Worm (Caenorhabditis elegans) whole organism, early embryonic: Measurements from ENCODE around the gene B0524.6.

Experiments
- aly-1 ChIP-seq: sonication (generic microtip); optimal IDR thresholded peaks from 2 replicates; lab custom pipeline; 2016; ENCODE audit warnings: missing genetic modification characterization, missing compliant biosample characterization
- ama-1 ChIP-seq: fragments of 150-350 bp; optimal IDR thresholded peaks from 2 replicates; lab custom pipeline; 2014
- ceh-36 ChIP-seq: sonication (generic microtip); optimal IDR thresholded peaks from 2 replicates; lab custom pipeline; 2016; ENCODE audit warnings: missing genetic modification characterization, inconsistent platforms, missing compliant biosample characterization
- flt-1 ChIP-seq: fragments of 200-800 bp; sonication (Bioruptor generic); IDR thresholded peaks from 2 replicates; pipeline ENCODE4 v1.3.6; 2022; ENCODE audit warnings: missing genetic modification characterization, missing compliant biosample characterization
- hmbx-1 ChIP-seq: sonication (generic microtip); optimal IDR thresholded peaks from 2 replicates; lab custom pipeline; 2016; ENCODE audit warnings: mild to moderate bottlenecking, missing genetic modification characterization, missing compliant biosample characterization
- hnd-1 ChIP-seq: sonication (generic microtip); optimal IDR thresholded peaks from 2 replicates; lab custom pipeline; 2016; ENCODE audit warnings: missing genetic modification characterization, missing compliant biosample characterization
- sea-1 ChIP-seq: fragments of 200-800 bp; sonication (Bioruptor generic); conservative IDR thresholded peaks from 2 replicates; pipeline ENCODE4 v1.3.6; 2022; ENCODE audit warnings: missing genetic modification characterization, missing compliant biosample characterization
- tbx-11 ChIP-seq: fragments of 200-800 bp; sonication (Bioruptor generic); IDR thresholded peaks from 2 replicates; pipeline ENCODE4 v1.3.6; 2022; ENCODE audit warnings: missing genetic modification characterization, missing compliant biosample characterization
- tbx-37 ChIP-seq: fragments of 200-800 bp; sonication (Bioruptor generic); conservative IDR thresholded peaks from 2 replicates; pipeline ENCODE4 v1.3.6; 2022; ENCODE audit warnings: missing genetic modification reagents, missing genetic modification characterization, missing compliant biosample characterization

ce11 chrIII:1918311-1918932, 13.0 kb upstream of the B0524.6 start:
- TF ChIP-seq ceh-36 (tag; lab: Kevin White, UChicago): peak; percentile 29
- no peak for TF ChIP-seq flt-1 (GFP tag; lab: Robert Waterston, UW)
- no peak for TF ChIP-seq sea-1 (GFP tag; lab: Robert Waterston, UW)
- TF ChIP-seq aly-1 (tag; lab: Kevin White, UChicago): no peak
- TF ChIP-seq tbx-11 (GFP tag; lab: Robert Waterston, UW): no peak
- no peak for TF ChIP-seq hnd-1 (tag; lab: Kevin White, UChicago)
- TF ChIP-seq ama-1 (lab: Kevin White, UChicago): no peak
- TF ChIP-seq hmbx-1 (tag; lab: Kevin White, UChicago): no peak
- TF ChIP-seq tbx-37 (GFP tag; lab: Robert Waterston, UW): no peak
